Worm (Caenorhabditis elegans): ENCODE data around the gene gldi-6.

ce11 chrII:3463097-3463496 lies 16.4 kb downstream of the gldi-6 start, which contains the start of gene C16C8.9:
- TF ChIP-seq rcor-1 (GFP tag; IDR thresholded peaks at IDR 0.05) (no peak), ama-1 (optimal IDR thresholded peaks at IDR 0.05) (no peak), ama-1 (GFP tag; optimal IDR thresholded peaks at IDR 0.05) (no peak), lsl-1 (GFP tag; optimal IDR thresholded peaks at IDR 0.05) (no peak), efl-1 (GFP tag; optimal IDR thresholded peaks at IDR 0.05) (no peak), unc-62 (GFP tag; optimal IDR thresholded peaks at IDR 0.05) (no peak), nfyb-1 (GFP tag; IDR thresholded peaks at IDR 0.05) (no peak), Y79H2A.3 (GFP tag; conservative IDR thresholded peaks at IDR 0.05) (no peak), hlh-26 (GFP tag; conservative IDR thresholded peaks at IDR 0.05) (no peak), F55B11.4 (tag; optimal IDR thresholded peaks at IDR 0.05; ENCODE audit: borderline replicate concordance, insufficient read depth) (no peak), nhr-80 (tag; optimal IDR thresholded peaks at IDR 0.05) (no peak), F52B5.7 (tag; optimal IDR thresholded peaks at IDR 0.05) (no peak), let-607 (tag; optimal IDR thresholded peaks at IDR 0.05) (no peak), attf-3 (GFP tag; conservative IDR thresholded peaks at IDR 0.05) (no peak)
